Worm (Caenorhabditis elegans) whole organism, young adult: ENCODE data around the gene dnc-3.

ENCODE experiments used
- B0261.1 ChIP-seq: sonication (generic microtip); optimal IDR thresholded peaks from 2 replicates; lab custom pipeline; 2016; ENCODE audit warnings: mild to moderate bottlenecking, missing genetic modification characterization, moderate library complexity, missing compliant biosample characterization
- B0336.3 ChIP-seq: fragments of 200-800 bp; sonication (Bioruptor generic); IDR thresholded peaks from 2 replicates; pipeline ENCODE4 v1.3.6; 2022; ENCODE audit warnings: missing genetic modification characterization, missing compliant biosample characterization
- F22D6.2 ChIP-seq: sonication (generic microtip); optimal IDR thresholded peaks from 2 replicates; lab custom pipeline; 2016; ENCODE audit warnings: mild to moderate bottlenecking, missing genetic modification characterization, missing compliant biosample characterization
- F33H1.4 ChIP-seq: fragments of 200-800 bp; sonication (Bioruptor generic); IDR thresholded peaks from 2 replicates; pipeline ENCODE4 v1.3.6; 2022; ENCODE audit warnings: missing genetic modification reagents, missing genetic modification characterization, missing compliant biosample characterization
- K12H6.12 ChIP-seq: fragments of 200-800 bp; sonication (Bioruptor generic); optimal IDR thresholded peaks from 2 replicates; lab custom pipeline; 2018; ENCODE audit warnings: mild to moderate bottlenecking, missing genetic modification characterization, missing compliant biosample characterization
- T07F8.4 ChIP-seq: sonication (generic microtip); optimal IDR thresholded peaks from 2 replicates; lab custom pipeline; 2016; ENCODE audit warnings: mild to moderate bottlenecking, missing genetic modification characterization, moderate library complexity, missing compliant biosample characterization
- Y56A3A.18 ChIP-seq: fragments of 200-800 bp; sonication (Bioruptor generic); IDR thresholded peaks from 2 replicates; pipeline ENCODE4 v1.3.6; 2022; ENCODE audit warnings: missing genetic modification reagents, missing genetic modification characterization, missing compliant biosample characterization
- Y67H2A.10 ChIP-seq: fragments of 200-800 bp; sonication (Bioruptor generic); conservative IDR thresholded peaks from 2 replicates; pipeline ENCODE4 v1.3.6; 2022; ENCODE audit warnings: missing genetic modification reagents, missing genetic modification characterization, missing compliant biosample characterization
- Y95B8A.8 ChIP-seq: fragments of 200-800 bp; sonication (Bioruptor generic); IDR thresholded peaks from 2 replicates; pipeline ENCODE4 v1.3.6; 2022; ENCODE audit warnings: missing genetic modification reagents, missing genetic modification characterization, missing compliant biosample characterization
- akir-1 ChIP-seq: fragments of 200-800 bp; sonication (Bioruptor generic); optimal IDR thresholded peaks from 2 replicates; lab custom pipeline; 2018; ENCODE audit warnings: mild to moderate bottlenecking, missing genetic modification characterization, moderate library complexity, missing compliant biosample characterization
- attf-3 ChIP-seq: fragments of 200-800 bp; sonication (Bioruptor generic); conservative IDR thresholded peaks from 2 replicates; pipeline ENCODE4 v1.3.6; 2022; ENCODE audit warnings: missing genetic modification reagents, missing genetic modification characterization, missing compliant biosample characterization
- attf-5 ChIP-seq: fragments of 200-800 bp; sonication (Bioruptor generic); optimal IDR thresholded peaks from 2 replicates; lab custom pipeline; 2018; ENCODE audit warnings: mild to moderate bottlenecking, missing genetic modification characterization, missing compliant biosample characterization
- attf-6 ChIP-seq: fragments of 200-800 bp; sonication (Bioruptor generic); IDR thresholded peaks from 2 replicates; pipeline ENCODE4 v1.3.6; 2022; ENCODE audit warnings: missing genetic modification reagents, missing genetic modification characterization, missing compliant biosample characterization
- ceh-100 ChIP-seq: fragments of 200-800 bp; sonication (Bioruptor generic); IDR thresholded peaks from 2 replicates; pipeline ENCODE4 v1.3.6; 2022; ENCODE audit warnings: missing genetic modification reagents, missing genetic modification characterization, missing compliant biosample characterization
- ceh-58 ChIP-seq: fragments of 200-800 bp; sonication (Bioruptor generic); IDR thresholded peaks from 2 replicates; pipeline ENCODE4 v1.3.6; 2022; ENCODE audit warnings: missing genetic modification characterization, missing compliant biosample characterization
- ceh-79 ChIP-seq: sonication (generic microtip); optimal IDR thresholded peaks from 2 replicates; lab custom pipeline; 2017; ENCODE audit warnings: mild to moderate bottlenecking, missing genetic modification characterization, missing compliant biosample characterization
- ceh-91 ChIP-seq: fragments of 200-800 bp; sonication (Bioruptor generic); IDR thresholded peaks from 2 replicates; pipeline ENCODE4 v1.3.6; 2022; ENCODE audit warnings: missing genetic modification reagents, missing genetic modification characterization, missing compliant biosample characterization
- die-1 ChIP-seq: sonication (generic microtip); optimal IDR thresholded peaks from 2 replicates; lab custom pipeline; 2016; ENCODE audit warnings: missing genotype, mild to moderate bottlenecking, missing genetic modification characterization, missing compliant biosample characterization
- dox-1 ChIP-seq: fragments of 200-800 bp; sonication (Bioruptor generic); IDR thresholded peaks from 2 replicates; pipeline ENCODE4 v1.3.6; 2022; ENCODE audit warnings: missing genetic modification reagents, missing genetic modification characterization, missing compliant biosample characterization
- dpl-1 ChIP-seq: fragments of 150-350 bp; optimal IDR thresholded peaks from 2 replicates; lab custom pipeline; 2014; ENCODE audit warnings: missing biosample characterization, missing genetic modification reagents, missing genetic modification characterization
- efl-1 ChIP-seq: fragments of 150-350 bp; optimal IDR thresholded peaks from 2 replicates; lab custom pipeline; 2014; ENCODE audit warnings: missing biosample characterization, missing genetic modification reagents, missing genetic modification characterization
- fkh-3 ChIP-seq: sonication (generic microtip); optimal IDR thresholded peaks from 2 replicates; lab custom pipeline; 2016; ENCODE audit warnings: mild to moderate bottlenecking, missing genetic modification characterization, missing compliant biosample characterization
- hlh-12 ChIP-seq: sonication (generic microtip); optimal IDR thresholded peaks from 2 replicates; lab custom pipeline; 2016; ENCODE audit warnings: missing genetic modification characterization, missing compliant biosample characterization
- hmg-1.2 ChIP-seq: fragments of 200-800 bp; sonication (Bioruptor generic); IDR thresholded peaks from 2 replicates; pipeline ENCODE4 v1.3.6; 2022; ENCODE audit warnings: missing genetic modification reagents, missing genetic modification characterization, missing compliant biosample characterization
- hrde-1 ChIP-seq: sonication (generic microtip); optimal IDR thresholded peaks from 2 replicates; lab custom pipeline; 2016; ENCODE audit warnings: missing genetic modification characterization, mild to moderate bottlenecking, missing compliant biosample characterization, moderate library complexity, missing genotype, missing genetic modification reagents, borderline replicate concordance
- hsf-1 ChIP-seq: fragments of 200-800 bp; sonication (Bioruptor generic); IDR thresholded peaks from 2 replicates; pipeline ENCODE4 v1.3.6; 2022; ENCODE audit warnings: missing genetic modification reagents, missing genetic modification characterization, missing compliant biosample characterization
- lag-1 ChIP-seq: fragments of 200-800 bp; sonication (Bioruptor generic); IDR thresholded peaks from 2 replicates; pipeline ENCODE4 v1.3.6; 2022; ENCODE audit warnings: missing genetic modification reagents, missing genetic modification characterization, missing compliant biosample characterization
- let-607 ChIP-seq, 2 experiments: fragments of 200-800 bp in 1 of 2; sonication (Bioruptor generic) in 1 of 2; sonication (generic microtip) in 1 of 2; optimal IDR thresholded peaks; 2 replicates each; lab custom pipeline; 2016 to 2018; ENCODE audit warnings: mild to moderate bottlenecking in 2 of 2, missing compliant biosample characterization in 2 of 2, missing genetic modification characterization in 2 of 2, moderate library complexity in 2 of 2, missing genotype in 1 of 2
- lin-35 ChIP-seq, 3 experiments: fragments of 150-350 bp in 2 of 3; sonication (generic microtip) in 1 of 3; optimal IDR thresholded peaks; 2 replicates each; lab custom pipeline; 2014 to 2018; ENCODE audit warnings: missing biosample characterization in 3 of 3, missing genetic modification characterization in 3 of 3, missing genetic modification reagents in 3 of 3
- lin-40 ChIP-seq: sonication (generic microtip); optimal IDR thresholded peaks from 2 replicates; lab custom pipeline; 2016; ENCODE audit warnings: missing genetic modification characterization, mild to moderate bottlenecking, missing compliant biosample characterization, missing genotype, missing genetic modification reagents
- lin-54 ChIP-seq: fragments of 200-800 bp; sonication (Bioruptor generic); optimal IDR thresholded peaks from 2 replicates; lab custom pipeline; 2018; ENCODE audit warnings: mild to moderate bottlenecking, missing genetic modification characterization, missing compliant biosample characterization
- lsl-1 ChIP-seq: fragments of 200-800 bp; sonication (Bioruptor generic); optimal IDR thresholded peaks from 2 replicates; lab custom pipeline; 2018; ENCODE audit warnings: mild to moderate bottlenecking, missing genetic modification characterization, moderate library complexity, missing compliant biosample characterization
- lsy-27 ChIP-seq: sonication (generic microtip); optimal IDR thresholded peaks from 2 replicates; lab custom pipeline; 2017; ENCODE audit warnings: missing genetic modification characterization, mild to moderate bottlenecking, missing compliant biosample characterization, antibody characterized with exemption, missing genotype, borderline replicate concordance; ENCODE audit not compliant: insufficient read depth
- madf-10 ChIP-seq: sonication (generic microtip); optimal IDR thresholded peaks from 2 replicates; lab custom pipeline; 2016; ENCODE audit warnings: mild to moderate bottlenecking, missing genetic modification characterization, missing compliant biosample characterization
- madf-6 ChIP-seq: fragments of 200-800 bp; sonication (Bioruptor generic); IDR thresholded peaks from 2 replicates; pipeline ENCODE4 v1.3.6; 2022; ENCODE audit warnings: missing genetic modification reagents, missing genetic modification characterization, missing compliant biosample characterization
- madf-8 ChIP-seq: fragments of 200-800 bp; sonication (Bioruptor generic); conservative IDR thresholded peaks from 2 replicates; pipeline ENCODE4 v1.3.6; 2022; ENCODE audit warnings: missing genetic modification reagents, missing genetic modification characterization, missing compliant biosample characterization
- mcd-1 ChIP-seq: fragments of 200-800 bp; sonication (Bioruptor generic); IDR thresholded peaks from 2 replicates; pipeline ENCODE4 v1.3.6; 2022; ENCODE audit warnings: missing genetic modification reagents, missing genetic modification characterization, missing compliant biosample characterization
- mel-28 ChIP-seq: sonication (generic microtip); optimal IDR thresholded peaks from 2 replicates; lab custom pipeline; 2016; ENCODE audit warnings: borderline replicate concordance, mild to moderate bottlenecking, missing genetic modification characterization, missing compliant biosample characterization
- nhr-179 ChIP-seq: sonication (generic microtip); optimal IDR thresholded peaks from 2 replicates; lab custom pipeline; 2016; ENCODE audit warnings: mild to moderate bottlenecking, missing genetic modification characterization, missing compliant biosample characterization
- nhr-27 ChIP-seq: fragments of 200-800 bp; sonication (Bioruptor generic); optimal IDR thresholded peaks from 2 replicates; lab custom pipeline; 2018; ENCODE audit warnings: mild to moderate bottlenecking, missing genetic modification characterization, moderate library complexity, missing compliant biosample characterization
- pbrm-1 ChIP-seq: fragments of 200-800 bp; sonication (Bioruptor generic); IDR thresholded peaks from 2 replicates; pipeline ENCODE4 v1.3.6; 2022; ENCODE audit warnings: missing genetic modification reagents, missing genetic modification characterization, missing compliant biosample characterization
- rcor-1 ChIP-seq: fragments of 200-800 bp; sonication (Bioruptor generic); IDR thresholded peaks from 2 replicates; pipeline ENCODE4 v1.3.6; 2022; ENCODE audit warnings: missing genetic modification reagents, missing genetic modification characterization, missing compliant biosample characterization
- sdz-38 ChIP-seq: sonication (generic microtip); optimal IDR thresholded peaks from 2 replicates; lab custom pipeline; 2016; ENCODE audit warnings: missing genotype, missing genetic modification characterization, missing compliant biosample characterization
- sea-2 ChIP-seq: fragments of 200-800 bp; sonication (Bioruptor generic); IDR thresholded peaks from 2 replicates; pipeline ENCODE4 v1.3.6; 2022; ENCODE audit warnings: missing genetic modification characterization, missing compliant biosample characterization
- sptf-2 ChIP-seq: fragments of 200-800 bp; sonication (Bioruptor generic); optimal IDR thresholded peaks from 2 replicates; lab custom pipeline; 2018; ENCODE audit warnings: mild to moderate bottlenecking, missing genetic modification characterization, missing compliant biosample characterization
- unc-130 ChIP-seq: sonication (generic microtip); optimal IDR thresholded peaks from 2 replicates; lab custom pipeline; 2016; ENCODE audit warnings: missing genetic modification reagents, missing genetic modification characterization, missing compliant biosample characterization
- unc-62 ChIP-seq: fragments of 150-350 bp; optimal IDR thresholded peaks from 2 replicates; lab custom pipeline; 2014; ENCODE audit warnings: missing biosample characterization, missing genetic modification reagents, missing genetic modification characterization
- xnd-1 ChIP-seq: sonication (generic microtip); optimal IDR thresholded peaks from 2 replicates; lab custom pipeline; 2016; ENCODE audit warnings: missing genotype, missing genetic modification reagents, missing genetic modification characterization, missing compliant biosample characterization
- ztf-26 ChIP-seq: sonication (generic microtip); optimal IDR thresholded peaks from 2 replicates; lab custom pipeline; 2017; ENCODE audit warnings: missing genetic modification characterization, missing compliant biosample characterization

dnc-3 gene

DNA sequence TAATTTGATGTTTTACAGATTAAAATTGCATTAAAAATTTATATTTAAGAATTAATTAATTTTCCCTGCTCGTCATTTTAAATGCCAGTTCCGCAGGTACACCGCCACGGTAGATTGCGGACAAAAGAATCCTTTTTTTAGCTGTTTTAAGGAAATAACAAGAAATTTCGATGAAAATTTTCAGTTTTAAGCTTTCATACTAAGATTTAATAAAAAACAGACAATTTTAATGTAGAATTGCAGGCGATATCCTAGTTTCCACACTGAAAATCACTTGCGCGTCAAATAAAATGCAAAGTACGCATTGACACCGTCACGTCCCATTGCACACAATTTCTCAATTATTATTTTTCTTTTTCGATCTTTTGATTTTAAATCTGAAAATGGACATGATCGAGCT, at the start of gene dnc-3:
Gene dnc-3, plus strand, starts transcription at position 272 of the 400 bp plus-strand sequence.
- TF ChIP-seq attf-6 (GFP tag; lab: Robert Waterston, UW) (no peak), lag-1 (no peak), attf-5 (peak; percentile 45), F22D6.2 (tag; lab: Kevin White, UChicago) (no peak), die-1 (no peak), hlh-12 (tag; lab: Kevin White, UChicago) (no peak), lin-35 (GFP tag; optimal IDR thresholded peaks at IDR 0.05; lab: Kevin White, UChicago) (peak in 1 of 3 experiments; percentile 31), Y56A3A.18 (GFP tag; lab: Robert Waterston, UW) (no peak), dox-1 (GFP tag; lab: Robert Waterston, UW) (0 out of 2 replicates have a peak, but pooled peaks have one; percentile 9), unc-62 (GFP tag; lab: Kevin White, UChicago) (no peak), mel-28 (tag; lab: Kevin White, UChicago) (no peak), lsy-27 (tag; lab: Kevin White, UChicago) (no peak), ceh-100 (GFP tag; lab: Robert Waterston, UW) (no peak), nhr-27 (no peak), mcd-1 (peak; percentile 61), sea-2 (GFP tag; lab: Robert Waterston, UW) (no peak), hmg-1.2 (GFP tag; lab: Robert Waterston, UW) (peak; percentile 23; the same call in 1 of the 2 replicates), K12H6.12 (tag; lab: Kevin White, UChicago) (no peak), nhr-179 (tag; lab: Kevin White, UChicago) (no peak), attf-3 (GFP tag; lab: Robert Waterston, UW) (no peak), lin-40 (tag; lab: Kevin White, UChicago) (peak; percentile 78), hsf-1 (GFP tag; lab: Robert Waterston, UW) (no peak), pbrm-1 (0 out of 2 replicates have a peak, but pooled peaks have one; percentile 22), B0336.3 (GFP tag; lab: Robert Waterston, UW) (peak; percentile 64; the same call in 1 of the 2 replicates), fkh-3 (tag; lab: Kevin White, UChicago) (no peak), akir-1 (GFP tag; lab: Kevin White, UChicago) (no peak), unc-130 (GFP tag; lab: Kevin White, UChicago) (no peak), lsl-1 (GFP tag; lab: Kevin White, UChicago) (peak; percentile 61), T07F8.4 (no peak), xnd-1 (tag; lab: Kevin White, UChicago) (peak; percentile 66), let-607 (tag; optimal IDR thresholded peaks at IDR 0.05; lab: Kevin White, UChicago) (peak in 1 of 2 experiments; percentile 61), ceh-58 (GFP tag; lab: Robert Waterston, UW) (no peak), F33H1.4 (GFP tag; lab: Robert Waterston, UW) (peak; percentile 50; the same call in 1 of the 2 replicates), madf-6 (GFP tag; lab: Robert Waterston, UW) (peak; percentile 73; the same call in 1 of the 2 replicates), sdz-38 (tag; lab: Kevin White, UChicago) (no peak), madf-10 (tag; lab: Kevin White, UChicago) (no peak), B0261.1 (peak; percentile 20), rcor-1 (no peak), efl-1 (peak; percentile 24), ceh-79 (tag; lab: Kevin White, UChicago) (no peak), lin-54 (GFP tag; lab: Kevin White, UChicago) (peak; percentile 42), madf-8 (GFP tag; lab: Robert Waterston, UW) (peak; percentile 53), Y67H2A.10 (GFP tag; lab: Robert Waterston, UW) (no peak), dpl-1 (no peak), Y95B8A.8 (no peak), hrde-1 (no peak), ztf-26 (tag; lab: Kevin White, UChicago) (peak; percentile 37), ceh-91 (GFP tag; lab: Robert Waterston, UW) (peak; percentile 62; the same call in 1 of the 2 replicates), sptf-2 (GFP tag; lab: Kevin White, UChicago) (no peak)
